Fruit fly (Drosophila melanogaster): Measurements from ENCODE around the gene Gr61a.

Gene Gr61a

dm6 chr3L:801860-802462 is 39.3 kb upstream of the Gr61a start (continued):
- TF ChIP-seq dsx (GFP tag; optimal IDR thresholded peaks at IDR 0.05; ENCODE audit: poor library complexity, severe bottlenecking) (no peak), Lpt (GFP tag; optimal IDR thresholded peaks at IDR 0.05) (peak; percentile 24), CG6276 (GFP tag; optimal IDR thresholded peaks at IDR 0.05) (peak; percentile 2), CG16779 (tag; optimal IDR thresholded peaks at IDR 0.05) (peak; percentile 13), ss (GFP tag; optimal IDR thresholded peaks at IDR 0.05) (peak; percentile 48 to 97), pdm3 (GFP tag; optimal IDR thresholded peaks at IDR 0.05) (peak; percentile 70), CG4318 (GFP tag; optimal IDR thresholded peaks at IDR 0.05) (peak; percentile 69), Gug (GFP tag; IDR thresholded peaks at IDR 0.05) (peak; percentile 41), CG31627 (GFP tag; optimal IDR thresholded peaks at IDR 0.05) (peak; percentile 85), CG10669 (GFP tag; optimal IDR thresholded peaks at IDR 0.05) (peak; percentile 77), vri (GFP tag; optimal IDR thresholded peaks at IDR 0.05) (peak; percentile 61), CG3032 (tag; optimal IDR thresholded peaks at IDR 0.05) (peak; percentile 67), CG11294 (GFP tag; IDR thresholded peaks at IDR 0.05) (peak; percentile 54), dac (GFP tag; optimal IDR thresholded peaks at IDR 0.05) (peak; percentile 10), CG3919 (GFP tag; optimal IDR thresholded peaks at IDR 0.05) (peak; percentile 81), Sox102F (GFP tag; optimal IDR thresholded peaks at IDR 0.05) (peak; percentile 84), Eip75B (GFP tag; optimal IDR thresholded peaks at IDR 0.05) (peak; percentile 65), Eip93F (GFP tag; optimal IDR thresholded peaks at IDR 0.05) (peak; percentile 35), net (GFP tag; optimal IDR thresholded peaks at IDR 0.05) (peak; percentile 59)

- TF ChIP-seq fkh (GFP tag; optimal IDR thresholded peaks at IDR 0.05), result peak; percentile 34
- peak; percentile 95 for TF ChIP-seq Hr4 (GFP tag; optimal IDR thresholded peaks at IDR 0.05)
- TF ChIP-seq CG8119 (GFP tag; IDR thresholded peaks at IDR 0.05), result peak; percentile 95
- TF ChIP-seq Met (GFP tag; optimal IDR thresholded peaks at IDR 0.05), result peak; percentile 99
- TF ChIP-seq salr (GFP tag; optimal IDR thresholded peaks at IDR 0.05), result peak; percentile 75 to 96
- peak; percentile 97 for TF ChIP-seq CG11902 (GFP tag; optimal IDR thresholded peaks at IDR 0.05)
- peak; percentile 98 for TF ChIP-seq Smox (GFP tag; optimal IDR thresholded peaks at IDR 0.05)
- peak; percentile 89 for TF ChIP-seq Gug (GFP tag; IDR thresholded peaks at IDR 0.05)
- peak; percentile 98 for TF ChIP-seq CG6792 (GFP tag; optimal IDR thresholded peaks at IDR 0.05)
- TF ChIP-seq topi (GFP tag; optimal IDR thresholded peaks at IDR 0.05), result peak; percentile 98
- TF ChIP-seq Sox14 (GFP tag; optimal IDR thresholded peaks at IDR 0.05), result peak; percentile 98
- TF ChIP-seq CG3919 (GFP tag; optimal IDR thresholded peaks at IDR 0.05), result peak; percentile 97
- peak; percentile 96 for TF ChIP-seq Sox15 (GFP tag; optimal IDR thresholded peaks at IDR 0.05)
- TF ChIP-seq CG4318 (GFP tag; optimal IDR thresholded peaks at IDR 0.05), result peak; percentile 86
- peak; percentile 97 for TF ChIP-seq CG7368 (GFP tag; optimal IDR thresholded peaks at IDR 0.05)
- TF ChIP-seq spab (GFP tag; optimal IDR thresholded peaks at IDR 0.05), result peak; percentile 91
- peak; percentile 98 for TF ChIP-seq pdm3 (GFP tag; optimal IDR thresholded peaks at IDR 0.05)
- TF ChIP-seq CG8632 (GFP tag; optimal IDR thresholded peaks at IDR 0.05), result peak; percentile 94
- peak; percentile 99 for TF ChIP-seq CG31627 (GFP tag; optimal IDR thresholded peaks at IDR 0.05)
- TF ChIP-seq Eip78C (GFP tag), result peak; percentile 98
- TF ChIP-seq Lpt (GFP tag; optimal IDR thresholded peaks at IDR 0.05), result peak; percentile 91
- TF ChIP-seq CG11294 (GFP tag; IDR thresholded peaks at IDR 0.05), result peak; percentile 91
- TF ChIP-seq Ets21C (GFP tag; optimal IDR thresholded peaks at IDR 0.05), result peak; percentile 98
- peak; percentile 96 for TF ChIP-seq Eip75B (GFP tag; optimal IDR thresholded peaks at IDR 0.05)
- TF ChIP-seq fd85E (GFP tag; optimal IDR thresholded peaks at IDR 0.05), result peak; percentile 90
- peak; percentile 93 for TF ChIP-seq CG3032 (tag; optimal IDR thresholded peaks at IDR 0.05)
- TF ChIP-seq Hr39 (GFP tag; optimal IDR thresholded peaks at IDR 0.05), result peak; percentile 99
- peak; percentile 89 for TF ChIP-seq CG32006 (GFP tag; optimal IDR thresholded peaks at IDR 0.05)
- TF ChIP-seq esn (GFP tag; optimal IDR thresholded peaks at IDR 0.05), result peak; percentile 99
- peak; percentile 93 for TF ChIP-seq CG11762 (GFP tag; optimal IDR thresholded peaks at IDR 0.05; ENCODE audit: insufficient read depth)
- TF ChIP-seq lz (GFP tag; optimal IDR thresholded peaks at IDR 0.05), result peak; percentile 99
- TF ChIP-seq CG9139 (GFP tag; optimal IDR thresholded peaks at IDR 0.05), result peak; percentile 84
- TF ChIP-seq CG15336 (GFP tag; IDR thresholded peaks at IDR 0.05), result peak; percentile 95
- TF ChIP-seq Hr38 (GFP tag; optimal IDR thresholded peaks at IDR 0.05), result peak; percentile 85
- peak; percentile 97 for TF ChIP-seq OdsH (GFP tag; optimal IDR thresholded peaks at IDR 0.05)
- peak; percentile 84 for TF ChIP-seq CG6808 (GFP tag; optimal IDR thresholded peaks at IDR 0.05)
- TF ChIP-seq CG10631 (GFP tag; optimal IDR thresholded peaks at IDR 0.05), result peak; percentile 97
Observed at dm6 chr3L:802700-803273, 38.5 kb upstream of the Gr61a start.

Measured in whole organism, prepupa.